Fruit fly (Drosophila melanogaster) Kc167 (cell line): ENCODE measurements around the gene ltl.
"Not testable (repeated sequence)": the region's sequence is repeated elsewhere in the genome, so short reads cannot be mapped to it uniquely, and the experiment has no call there.

ENCODE experiments used
- Myc ChIP-seq: fragments of >200 bp; optimal IDR thresholded peaks from 2 replicates; lab custom pipeline; 2017; ENCODE audit warnings: missing external identifiers
- Sin3A ChIP-seq: fragments of >200 bp; optimal IDR thresholded peaks from 2 replicates; lab custom pipeline; 2018; ENCODE audit warnings: missing external identifiers
- h ChIP-seq: fragments of >200 bp; optimal IDR thresholded peaks from 3 replicates; lab custom pipeline; 2018; ENCODE audit warnings: missing external identifiers
- insv ChIP-seq: fragments of >200 bp; optimal IDR thresholded peaks from 3 replicates; lab custom pipeline; 2018; ENCODE audit warnings: missing external identifiers
- psq ChIP-seq: fragments of >200 bp; optimal IDR thresholded peaks from 2 replicates; lab custom pipeline; 2017; ENCODE audit warnings: missing external identifiers
- ttk ChIP-seq: sonication (Bioruptor generic); optimal IDR thresholded peaks from 2 replicates; lab custom pipeline; 2017; ENCODE audit warnings: missing external identifiers

Gene ltl

dm6 chr3L:7518351-7519102 is at the start of gene ltl:
Gene ltl, plus strand, starts transcription at chr3L:7518997.
- TF ChIP-seq h (lab: Kevin White, UChicago) (no peak), psq (lab: Kevin White, UChicago) (no peak), Sin3A (no peak), insv (lab: Kevin White, UChicago) (no peak), Myc (no peak), ttk (lab: Kevin White, UChicago) (no peak)

- TF ChIP-seq psq (lab: Kevin White, UChicago) (no peak), Sin3A (no peak), Myc (no peak), insv (lab: Kevin White, UChicago) (no peak), ttk (lab: Kevin White, UChicago) (no peak), h (lab: Kevin White, UChicago) (no peak)
Measured at dm6 chr3L:7470202-7470601, 48.6 kb upstream of the ltl start, which contains the start of gene CG8543. Gene CG8543, minus strand, starts transcription at chr3L:7470302.

dm6 chr3L:7471259-7471658 is 47.5 kb upstream of the ltl start, which contains the start of gene CG8541:
Gene CG8541, plus strand, starts transcription at chr3L:7471559.
- TF ChIP-seq psq (lab: Kevin White, UChicago) (no peak), h (lab: Kevin White, UChicago) (no peak), Sin3A (no peak), Myc (no peak), insv (lab: Kevin White, UChicago) (no peak), ttk (lab: Kevin White, UChicago) (no peak)

DNA sequence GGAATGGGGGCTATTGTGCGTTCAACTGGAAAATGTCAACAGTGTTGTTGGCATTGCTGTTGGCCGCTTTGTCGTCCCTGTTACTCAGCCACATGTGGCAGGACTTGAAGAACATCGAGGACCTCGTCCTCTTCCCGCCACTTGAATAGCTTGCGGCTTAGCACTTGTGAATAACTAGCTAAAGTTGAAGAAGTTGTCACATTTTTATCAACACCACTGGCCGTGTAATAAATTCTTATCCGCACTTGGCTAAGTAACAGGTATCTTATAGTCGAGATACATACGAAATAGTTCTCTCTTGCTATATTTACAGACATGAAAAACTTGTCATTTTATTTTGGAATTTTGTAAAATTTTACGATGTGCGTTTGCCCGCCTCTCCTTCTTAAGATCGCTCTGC is 43.5 kb upstream of the ltl start, which contains the start of gene CG43292:
Gene CG43292, plus strand, starts transcription at position 301 of the 400 bp plus-strand sequence.
- TF ChIP-seq ttk (lab: Kevin White, UChicago) = no peak
- TF ChIP-seq Myc = no peak
- no peak for TF ChIP-seq insv (lab: Kevin White, UChicago)
- no peak for TF ChIP-seq h (lab: Kevin White, UChicago)
- TF ChIP-seq psq (lab: Kevin White, UChicago) = no peak
- no peak for TF ChIP-seq Sin3A

DNA sequence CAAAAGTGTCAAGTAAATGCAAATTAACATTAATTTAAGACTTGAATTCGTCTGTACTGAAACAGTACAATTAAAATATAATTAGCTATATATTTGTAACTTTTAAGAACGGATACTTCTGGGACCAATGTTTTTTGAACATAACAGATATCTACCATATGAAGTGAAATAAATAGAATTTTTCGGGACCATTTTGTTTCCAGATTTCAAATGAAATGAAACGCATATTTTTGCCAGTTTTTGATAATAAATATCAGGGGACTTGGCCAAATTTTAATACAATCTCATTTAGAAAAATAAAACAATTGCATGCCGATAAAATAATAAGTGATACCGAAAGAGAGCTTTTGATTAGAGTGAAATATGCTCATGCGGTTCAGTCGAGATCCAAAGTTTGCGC is 33.1 kb upstream of the ltl start, which contains the start of gene mthl6:
Gene mthl6, plus strand, starts transcription at position 301 of the 400 bp plus-strand sequence.
- TF ChIP-seq insv (lab: Kevin White, UChicago) (no peak), Myc (no peak), Sin3A (no peak), ttk (lab: Kevin White, UChicago) (no peak), h (lab: Kevin White, UChicago) (no peak), psq (lab: Kevin White, UChicago) (no peak)

DNA sequence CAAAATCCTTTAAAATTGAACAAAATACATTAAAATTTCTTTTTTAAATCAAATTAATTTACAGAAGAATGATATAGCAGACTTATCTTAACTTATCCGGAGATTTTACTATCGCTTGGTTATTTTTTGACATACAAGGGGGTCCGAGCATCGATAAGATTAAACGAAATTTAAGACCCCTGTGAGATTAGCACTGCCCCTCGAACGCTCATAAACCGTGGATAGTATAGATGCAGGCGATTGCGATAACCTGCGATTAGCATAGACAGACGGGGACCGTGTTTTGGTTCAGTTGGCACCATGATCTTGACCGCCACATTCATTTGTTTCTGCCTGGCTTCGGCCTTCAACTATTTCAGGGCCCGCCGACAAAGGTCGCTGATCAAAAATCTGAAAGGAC is 27.2 kb upstream of the ltl start, which contains the start of gene Cyp316a1:
Gene Cyp316a1, plus strand, starts transcription at position 301 of the 400 bp plus-strand sequence.
- TF ChIP-seq Myc = no peak

DNA sequence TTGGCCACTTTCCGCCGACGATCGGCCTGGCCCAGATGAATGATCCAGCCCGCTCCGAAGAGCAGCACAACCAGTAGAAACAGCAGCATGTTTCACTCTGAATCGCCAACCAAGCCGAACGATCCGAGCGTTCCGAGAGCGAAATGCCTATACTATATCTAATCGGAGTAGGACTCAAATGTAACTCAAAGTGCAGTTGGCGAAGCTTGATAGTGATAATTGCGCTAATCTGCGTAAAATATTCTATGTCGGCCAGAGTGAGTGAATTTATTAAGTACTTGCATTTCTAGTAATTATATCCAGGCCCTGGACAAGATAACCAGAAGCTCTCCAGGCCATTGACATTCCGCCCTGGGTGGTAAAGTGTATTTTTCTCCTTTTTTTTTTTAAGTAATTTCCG is 22.7 kb upstream of the ltl start, which contains the start of gene Cyp4d8:
Gene Cyp4d8, minus strand, starts transcription at position 101 of the 400 bp plus-strand sequence.
- TF ChIP-seq ttk (lab: Kevin White, UChicago) = no peak
- TF ChIP-seq psq (lab: Kevin White, UChicago) = no peak
- TF ChIP-seq Myc = no peak
- no peak for TF ChIP-seq h (lab: Kevin White, UChicago)
- no peak for TF ChIP-seq Sin3A
- no peak for TF ChIP-seq insv (lab: Kevin White, UChicago)

- TF ChIP-seq ttk, psq, h (lab: Kevin White, UChicago): not testable (repeated sequence)
Measured at dm6 chr3L:7498731-7499130, 20.1 kb upstream of the ltl start, which contains the start of gene CG8539. Gene CG8539, minus strand, starts transcription at chr3L:7498831.

dm6 chr3L:7506117-7506516 is 12.7 kb upstream of the ltl start, which contains the start of gene CG7548:
Gene CG7548, minus strand, starts transcription at chr3L:7506217.
- TF ChIP-seq psq (lab: Kevin White, UChicago) = no peak
- TF ChIP-seq insv (lab: Kevin White, UChicago) = no peak
- no peak for TF ChIP-seq Sin3A

DNA sequence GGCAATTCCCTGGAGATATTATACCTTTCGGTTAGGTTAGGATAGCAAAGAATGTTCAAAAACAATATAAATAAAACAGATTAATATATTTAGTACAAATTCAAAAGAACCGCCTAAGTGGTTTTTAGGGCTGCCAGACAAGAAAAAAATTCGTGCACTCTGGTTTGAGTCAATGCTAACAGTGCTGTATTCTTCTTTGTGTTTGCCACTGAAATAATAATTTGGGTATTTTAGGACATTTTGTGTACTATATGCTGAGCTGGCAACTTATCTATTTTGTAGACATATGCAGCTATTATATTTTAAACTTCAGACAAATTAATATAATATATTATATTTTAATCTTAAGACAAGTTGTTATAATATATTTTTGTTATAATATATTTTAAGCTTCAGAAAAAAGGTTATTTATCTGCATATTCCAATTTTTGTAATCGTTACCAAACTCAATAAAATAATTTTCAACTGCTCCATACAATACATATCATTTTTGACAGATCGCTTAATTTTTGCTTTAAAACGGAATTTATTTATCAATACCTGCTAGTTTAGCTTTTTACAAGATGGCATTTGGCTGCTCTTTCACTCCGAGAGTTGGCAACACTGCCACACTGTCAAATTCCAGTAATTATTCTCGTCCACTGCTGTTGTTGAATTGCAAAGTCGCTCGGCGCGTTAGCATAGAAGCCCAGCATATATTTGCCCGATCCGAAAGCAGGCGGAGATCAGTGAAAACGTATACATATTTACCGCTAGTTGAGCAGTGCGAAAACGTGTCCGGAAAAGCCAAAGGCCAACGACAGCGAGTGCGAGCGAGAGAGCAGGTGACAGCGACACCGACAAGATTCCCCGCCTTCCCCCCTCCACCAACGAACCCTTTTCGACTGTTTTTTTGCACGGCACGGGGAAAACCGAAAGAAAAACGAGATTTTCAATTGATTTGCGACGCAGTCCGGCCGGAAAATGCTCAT is 8.1 kb upstream of the ltl start, which contains the start of gene CG7546:
Gene CG7546, plus strand, starts transcription at position 573 of the 971 bp plus-strand sequence.
- no peak for TF ChIP-seq h (lab: Kevin White, UChicago)
- TF ChIP-seq Sin3A = no peak
- TF ChIP-seq ttk (lab: Kevin White, UChicago) = no peak
- TF ChIP-seq insv (lab: Kevin White, UChicago) = no peak
- no peak for TF ChIP-seq Myc
- no peak for TF ChIP-seq psq (lab: Kevin White, UChicago)

dm6 chr3L:7519219-7519618 is 422 bp downstream of the ltl start:
- TF ChIP-seq ttk (lab: Kevin White, UChicago) (no peak), insv (lab: Kevin White, UChicago) (no peak), Myc (no peak), psq (lab: Kevin White, UChicago) (no peak), Sin3A (no peak), h (lab: Kevin White, UChicago) (no peak)
